Fruit fly (Drosophila melanogaster): ENCODE data around the gene Sos.

The Sos gene

dm6 chr2L:13838647-13839390, 25.2 kb downstream of the Sos start (continued):
- peak; percentile 54 for TF ChIP-seq CG13894 (tag; optimal IDR thresholded peaks at IDR 0.05)
- no peak for TF ChIP-seq Scr (GFP tag; IDR thresholded peaks at IDR 0.05; ENCODE audit: partially characterized antibody)
- TF ChIP-seq mirr (GFP tag; optimal IDR thresholded peaks at IDR 0.05): peak; percentile 83
- peak; percentile 10 for TF ChIP-seq CoRest (tag; optimal IDR thresholded peaks at IDR 0.05)
- peak; percentile 27 for TF ChIP-seq Hr3 (GFP tag; optimal IDR thresholded peaks at IDR 0.05)
- peak; percentile 5 for TF ChIP-seq NC2α (GFP tag; optimal IDR thresholded peaks at IDR 0.05)
- peak; percentile 67 for TF ChIP-seq ATbp (GFP tag; optimal IDR thresholded peaks at IDR 0.05)
- 0 out of 3 replicates have a peak, but pooled peaks have one; percentile 15 for TF ChIP-seq gce (GFP tag; IDR thresholded peaks at IDR 0.05)
- no peak for TF ChIP-seq CG10274 (GFP tag; optimal IDR thresholded peaks at IDR 0.05)
- peak; percentile 18 for TF ChIP-seq CG9817 (tag; optimal IDR thresholded peaks at IDR 0.05)
- TF ChIP-seq wek (GFP tag; optimal IDR thresholded peaks at IDR 0.05): peak; percentile 44
- peak; percentile 2 for TF ChIP-seq CG10462 (GFP tag; optimal IDR thresholded peaks at IDR 0.05)
- peak; percentile 22 for TF ChIP-seq CG13424 (tag; optimal IDR thresholded peaks at IDR 0.05)
- TF ChIP-seq grau (tag; optimal IDR thresholded peaks at IDR 0.05): peak; percentile 40
- TF ChIP-seq CG2129 (GFP tag; IDR thresholded peaks at IDR 0.05; ENCODE audit: partially characterized antibody): no peak
- peak; percentile 38 for TF ChIP-seq Nf-YC (tag; optimal IDR thresholded peaks at IDR 0.05)
- TF ChIP-seq CG7271 (tag; optimal IDR thresholded peaks at IDR 0.05): peak; percentile 49
- peak; percentile 35 for TF ChIP-seq mam (GFP tag; optimal IDR thresholded peaks at IDR 0.05)
- TF ChIP-seq CG12071 (GFP tag; optimal IDR thresholded peaks at IDR 0.05): peak; percentile 5
- peak; percentile 33 for TF ChIP-seq HLHmδ (GFP tag; optimal IDR thresholded peaks at IDR 0.05)
- TF ChIP-seq sd (tag; optimal IDR thresholded peaks at IDR 0.05): peak; percentile 89
- peak; percentile 5 for TF ChIP-seq MTF-1 (GFP tag; optimal IDR thresholded peaks at IDR 0.05; ENCODE audit: borderline replicate concordance)
- peak; percentile 1 for TF ChIP-seq CG9437 (GFP tag; optimal IDR thresholded peaks at IDR 0.05)
- peak; percentile 13 for TF ChIP-seq ems (GFP tag; optimal IDR thresholded peaks at IDR 0.05)
- peak; percentile 4 for TF ChIP-seq NK7.1 (GFP tag; optimal IDR thresholded peaks at IDR 0.05)
- TF ChIP-seq btn (GFP tag; optimal IDR thresholded peaks at IDR 0.05): peak; percentile 16
- TF ChIP-seq pan (optimal IDR thresholded peaks at IDR 0.05): no peak
- peak in 1 of 2 experiments; percentile 22 for TF ChIP-seq pan (GFP tag; optimal IDR thresholded peaks at IDR 0.05 in 1 of 2, IDR thresholded peaks at IDR 0.05 in 1 of 2)
- TF ChIP-seq schlank (tag; optimal IDR thresholded peaks at IDR 0.05): peak; percentile 11
- peak; percentile 38 for TF ChIP-seq CG18262 (tag; optimal IDR thresholded peaks at IDR 0.05)
- TF ChIP-seq sens (GFP tag): peak; percentile 84
- TF ChIP-seq Rfx (GFP tag; IDR thresholded peaks at IDR 0.05): peak; percentile 36
- TF ChIP-seq Bteb2 (GFP tag; optimal IDR thresholded peaks at IDR 0.05): no peak
- no peak for TF ChIP-seq CG11696 (GFP tag; IDR thresholded peaks at IDR 0.05)
- TF ChIP-seq Fer3 (tag; optimal IDR thresholded peaks at IDR 0.05): peak; percentile 8
- peak; percentile 80 for TF ChIP-seq D19A (tag; optimal IDR thresholded peaks at IDR 0.05)
- peak; percentile 35 for TF ChIP-seq CG2120 (GFP tag; optimal IDR thresholded peaks at IDR 0.05)
- TF ChIP-seq chif (GFP tag; optimal IDR thresholded peaks at IDR 0.05): peak; percentile 10 to 28
- TF ChIP-seq CG9215 (GFP tag; IDR thresholded peaks at IDR 0.05): no peak
- TF ChIP-seq CG8089 (GFP tag; optimal IDR thresholded peaks at IDR 0.05): peak; percentile 9
- no peak for TF ChIP-seq gsb (GFP tag; IDR thresholded peaks at IDR 0.05)
- TF ChIP-seq CG30020 (tag; optimal IDR thresholded peaks at IDR 0.05): no peak
- TF ChIP-seq sna (GFP tag; IDR thresholded peaks at IDR 0.05; ENCODE audit: partially characterized antibody): no peak
- peak; percentile 17 for TF ChIP-seq scrt (GFP tag; optimal IDR thresholded peaks at IDR 0.05)
- peak; percentile 5; the same call in 1 of the 3 replicates for TF ChIP-seq otp (GFP tag; IDR thresholded peaks at IDR 0.05)
- TF ChIP-seq Dek (tag; optimal IDR thresholded peaks at IDR 0.05): peak; percentile 27
- TF ChIP-seq CG10543 (GFP tag; optimal IDR thresholded peaks at IDR 0.05): peak; percentile 0
- no peak for TF ChIP-seq HmgZ (tag; optimal IDR thresholded peaks at IDR 0.05)
- TF ChIP-seq fd102C (GFP tag; optimal IDR thresholded peaks at IDR 0.05): peak; percentile 46
